Fruit fly (Drosophila melanogaster) whole organism, prepupa: ENCODE measurements around the gene Rab18.

ENCODE experiments used
- CG6792 ChIP-seq: fragments of 200-800 bp; sonication (Bioruptor generic); optimal IDR thresholded peaks from 3 replicates; lab custom pipeline; 2016; ENCODE audit warnings: missing biosample characterization, missing genetic modification characterization
- CG7368 ChIP-seq: fragments of 200-800 bp; sonication (Bioruptor generic); optimal IDR thresholded peaks from 3 replicates; lab custom pipeline; 2016; ENCODE audit warnings: missing biosample characterization, missing genetic modification characterization

DNA sequence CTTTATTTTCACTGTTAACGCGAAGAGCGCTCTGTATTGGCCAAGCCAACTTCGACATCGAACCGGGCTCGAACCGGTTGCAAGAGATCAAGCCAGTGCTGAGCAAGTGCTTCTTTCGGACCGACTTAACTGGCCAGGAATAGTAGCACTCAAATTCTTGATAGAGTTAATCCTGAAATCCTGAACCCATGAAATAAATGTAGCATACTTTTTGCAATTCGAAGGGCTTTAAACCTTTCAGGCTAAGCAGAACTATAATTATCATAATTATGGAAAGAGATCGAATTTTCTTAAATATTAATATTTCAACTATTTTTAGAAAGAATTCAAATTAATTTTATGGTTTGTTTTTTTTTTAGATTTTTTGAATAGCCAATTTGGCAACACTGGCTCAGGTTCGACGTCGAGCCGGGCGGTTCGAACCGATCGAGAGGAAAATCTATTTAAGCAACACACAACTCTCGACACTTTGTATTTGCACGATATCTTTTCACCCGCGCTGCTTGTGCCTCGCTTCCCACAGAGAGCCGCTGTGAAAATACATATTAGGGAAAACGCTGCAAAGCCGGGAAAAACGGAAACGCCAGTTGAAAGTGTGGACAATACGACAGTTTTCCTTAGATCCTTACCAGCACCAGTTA lies 26.6 kb upstream of the Rab18 start, which contains the start of gene AdamTS-B:
- TF ChIP-seq CG6792 (GFP tag; lab: Kevin White, UChicago) (peak; percentile 62), CG7368 (GFP tag; lab: Kevin White, UChicago) (peak; percentile 57)
